Fruit fly (Drosophila melanogaster): ENCODE results near the gene CG7079.

DNA sequence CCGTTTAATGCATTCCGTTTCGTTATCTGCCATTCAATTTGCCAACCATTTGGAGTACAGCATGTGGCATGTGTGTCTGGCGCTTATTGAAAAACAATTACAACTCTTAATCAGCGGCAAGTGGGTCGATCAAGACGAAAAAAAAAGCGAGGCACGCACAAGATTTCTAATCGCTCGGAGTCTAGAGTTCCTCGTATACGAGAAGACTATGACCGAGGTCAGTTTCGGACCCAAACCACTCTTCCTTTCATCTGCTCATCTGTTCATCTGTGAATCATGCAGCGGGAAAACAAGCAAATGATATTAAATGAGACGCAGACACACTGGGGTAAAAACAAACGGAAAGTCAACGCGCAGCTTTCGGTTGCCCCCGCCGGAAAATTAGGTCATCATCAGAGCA is 42.9 kb upstream of the CG7079 start:
- no peak for TF ChIP-seq insv (optimal IDR thresholded peaks at IDR 0.05)
- TF ChIP-seq Myc (optimal IDR thresholded peaks at IDR 0.05), result no peak

Data from Kc167 (cell line).